Fruit fly (Drosophila melanogaster): Measurements from ENCODE around the gene CG31810.

The CG31810 gene

dm6 chr2L:16818335-16818973, 33.7 kb downstream of the CG31810 start (continued):
- TF ChIP-seq Asciz (GFP tag; optimal IDR thresholded peaks at IDR 0.05) (peak; percentile 40), CG7372 (GFP tag; IDR thresholded peaks at IDR 0.05) (no peak), gcm (GFP tag; optimal IDR thresholded peaks at IDR 0.05) (peak; percentile 86), ttk (GFP tag; IDR thresholded peaks at IDR 0.05) (no peak), CG3163 (GFP tag; optimal IDR thresholded peaks at IDR 0.05) (no peak), ATbp (GFP tag; optimal IDR thresholded peaks at IDR 0.05) (peak; percentile 46), Neu2 (GFP tag; optimal IDR thresholded peaks at IDR 0.05; ENCODE audit: borderline replicate concordance) (no peak), Xbp1 (GFP tag; optimal IDR thresholded peaks at IDR 0.05) (peak; percentile 12), kah (GFP tag; optimal IDR thresholded peaks at IDR 0.05) (no peak), Nf-YB (GFP tag; optimal IDR thresholded peaks at IDR 0.05) (peak; percentile 30), ewg (GFP tag; optimal IDR thresholded peaks at IDR 0.05) (no peak), Max (GFP tag; optimal IDR thresholded peaks at IDR 0.05) (peak; percentile 5), gfzf (GFP tag; optimal IDR thresholded peaks at IDR 0.05) (no peak), CG11247 (GFP tag; IDR thresholded peaks at IDR 0.05) (no peak), row (GFP tag; IDR thresholded peaks at IDR 0.05) (peak; percentile 42; the same call in 1 of the 3 replicates), unc-4 (GFP tag; IDR thresholded peaks at IDR 0.05; ENCODE audit: partially characterized antibody) (no peak), CG8359 (GFP tag; optimal IDR thresholded peaks at IDR 0.05; ENCODE audit: borderline replicate concordance) (peak; percentile 20), tio (GFP tag; optimal IDR thresholded peaks at IDR 0.05) (no peak), so (GFP tag; IDR thresholded peaks at IDR 0.05) (no peak), NK7.1 (GFP tag; optimal IDR thresholded peaks at IDR 0.05) (no peak), Pdp1 (GFP tag; optimal IDR thresholded peaks at IDR 0.05) (peak in 1 of 2 experiments; percentile 67), nmo (GFP tag; optimal IDR thresholded peaks at IDR 0.05) (peak; percentile 37), CG11696 (GFP tag; IDR thresholded peaks at IDR 0.05) (peak; percentile 88), CG12659 (GFP tag; optimal IDR thresholded peaks at IDR 0.05) (peak; percentile 28), cg (GFP tag; optimal IDR thresholded peaks at IDR 0.05) (peak; percentile 21), YL-1 (GFP tag; optimal IDR thresholded peaks at IDR 0.05) (no peak), Dbx (GFP tag; IDR thresholded peaks at IDR 0.05) (no peak), mirr (GFP tag; optimal IDR thresholded peaks at IDR 0.05) (no peak), CG7556 (GFP tag; optimal IDR thresholded peaks at IDR 0.05) (peak; percentile 2), pan (optimal IDR thresholded peaks at IDR 0.05) (no peak), pan (GFP tag; optimal IDR thresholded peaks at IDR 0.05 in 1 of 2, IDR thresholded peaks at IDR 0.05 in 1 of 2) (no peak), CG4282 (GFP tag; optimal IDR thresholded peaks at IDR 0.05) (no peak), CG1233 (GFP tag; optimal IDR thresholded peaks at IDR 0.05) (peak; percentile 33), Hmx (GFP tag; optimal IDR thresholded peaks at IDR 0.05) (no peak), CG14965 (GFP tag; optimal IDR thresholded peaks at IDR 0.05; ENCODE audit: borderline replicate concordance) (no peak), vvl (GFP tag; IDR thresholded peaks at IDR 0.05) (0 out of 2 replicates have a peak, but pooled peaks have one; percentile 42), bsh (GFP tag; optimal IDR thresholded peaks at IDR 0.05) (peak; percentile 56 to 73), prd (optimal IDR thresholded peaks at IDR 0.05) (no peak), prd (GFP tag; IDR thresholded peaks at IDR 0.05) (no peak), gsb-n (tag; optimal IDR thresholded peaks at IDR 0.05) (peak; percentile 36), CG31388 (GFP tag; optimal IDR thresholded peaks at IDR 0.05) (no peak), stwl (tag; optimal IDR thresholded peaks at IDR 0.05) (no peak), Gug (GFP tag; IDR thresholded peaks at IDR 0.05) (no peak), gt (GFP tag; IDR thresholded peaks at IDR 0.05) (no peak), dan (GFP tag; IDR thresholded peaks at IDR 0.05) (no peak), Gsc (GFP tag; IDR thresholded peaks at IDR 0.05) (no peak), nau (GFP tag; optimal IDR thresholded peaks at IDR 0.05) (no peak), CG34422 (GFP tag; IDR thresholded peaks at IDR 0.05) (no peak), sima (GFP tag; optimal IDR thresholded peaks at IDR 0.05) (no peak), wor (GFP tag; IDR thresholded peaks at IDR 0.05) (no peak)
